Fruit fly (Drosophila melanogaster) whole organism, embryonic: Measurements from ENCODE around the gene CG17140.
A peak's percentile ranks its signal among the peaks of the same experiment; 100 is the strongest.

Experiments
- Asciz ChIP-seq: fragments of 200-800 bp; sonication (Bioruptor generic); optimal IDR thresholded peaks from 2 replicates; lab custom pipeline; 2017; ENCODE audit warnings: missing biosample characterization, mild to moderate bottlenecking, missing genetic modification characterization, missing genetic modification reagents
- Atf6 ChIP-seq: fragments of 200-800 bp; sonication (Bioruptor generic); IDR thresholded peaks from 2 replicates; pipeline ENCODE4 v1.3.6; 2022; ENCODE audit warnings: missing biosample characterization, missing genetic modification characterization
- Bdp1 ChIP-seq: fragments of 200-800 bp; sonication (Bioruptor generic); optimal IDR thresholded peaks from 3 replicates; lab custom pipeline; 2016; ENCODE audit warnings: missing biosample characterization, missing genetic modification characterization
- C15 ChIP-seq: fragments of 200-800 bp; sonication (Bioruptor generic); IDR thresholded peaks from 3 replicates; pipeline ENCODE4 v1.3.6; 2022; ENCODE audit warnings: missing biosample characterization, missing genetic modification characterization
- CG1024 ChIP-seq: fragments of 200-800 bp; sonication (Bioruptor generic); IDR thresholded peaks from 2 replicates; pipeline ENCODE4 v1.3.6; 2022; ENCODE audit warnings: missing biosample characterization, missing genetic modification characterization
- CG11398 ChIP-seq: fragments of 200-800 bp; sonication (Bioruptor generic); optimal IDR thresholded peaks from 2 replicates; lab custom pipeline; 2016; ENCODE audit warnings: missing biosample characterization, missing genetic modification characterization
- CG11696 ChIP-seq: fragments of 200-800 bp; sonication (Bioruptor generic); IDR thresholded peaks from 2 replicates; pipeline ENCODE4 v1.3.6; 2022; ENCODE audit warnings: missing biosample characterization, missing genetic modification characterization
- CG12071 ChIP-seq: fragments of 200-800 bp; sonication (Bioruptor generic); optimal IDR thresholded peaks from 3 replicates; lab custom pipeline; 2018; ENCODE audit warnings: missing biosample characterization, mild to moderate bottlenecking, missing genetic modification characterization
- CG12769 ChIP-seq: fragments of 200-800 bp; sonication (Bioruptor generic); optimal IDR thresholded peaks from 2 replicates; lab custom pipeline; 2019; ENCODE audit warnings: missing biosample characterization, mild to moderate bottlenecking, missing genetic modification characterization, moderate library complexity
- CG13296 ChIP-seq: fragments of 200-800 bp; sonication (Bioruptor generic); optimal IDR thresholded peaks from 3 replicates; lab custom pipeline; 2018; ENCODE audit warnings: missing biosample characterization, mild to moderate bottlenecking, missing genetic modification characterization
- CG15696 ChIP-seq: fragments of 200-800 bp; sonication (Bioruptor generic); optimal IDR thresholded peaks from 2 replicates; lab custom pipeline; 2019; ENCODE audit warnings: missing biosample characterization, mild to moderate bottlenecking, missing genetic modification characterization, moderate library complexity
- CG17802 ChIP-seq: fragments of 200-800 bp; sonication (Bioruptor generic); optimal IDR thresholded peaks from 2 replicates; lab custom pipeline; 2018; ENCODE audit warnings: missing biosample characterization, mild to moderate bottlenecking, missing genetic modification characterization, moderate library complexity
- CG2120 ChIP-seq: fragments of 200-800 bp; sonication (Bioruptor generic); optimal IDR thresholded peaks from 3 replicates; lab custom pipeline; 2016; ENCODE audit warnings: missing biosample characterization, missing genetic modification characterization
- CG3163 ChIP-seq: fragments of 200-800 bp; sonication (Bioruptor generic); optimal IDR thresholded peaks from 3 replicates; lab custom pipeline; 2016; ENCODE audit warnings: missing biosample characterization, missing genetic modification characterization
- CG32532 ChIP-seq: fragments of 200-800 bp; sonication (Bioruptor generic); IDR thresholded peaks from 2 replicates; pipeline ENCODE4 v1.3.6; 2022; ENCODE audit warnings: missing biosample characterization, missing genetic modification characterization
- CG33213 ChIP-seq: fragments of 200-800 bp; sonication (Bioruptor generic); optimal IDR thresholded peaks from 3 replicates; lab custom pipeline; 2016; ENCODE audit warnings: missing biosample characterization, missing genetic modification characterization
- CG3726 ChIP-seq: fragments of 200-800 bp; sonication (Bioruptor generic); IDR thresholded peaks from 3 replicates; pipeline ENCODE4, ENCODE4 v1.3.6; 2022; ENCODE audit warnings: missing biosample characterization, missing genetic modification characterization
- CG3838 ChIP-seq: fragments of 200-800 bp; sonication (Bioruptor generic); optimal IDR thresholded peaks from 3 replicates; lab custom pipeline; 2016; ENCODE audit warnings: missing biosample characterization, missing genetic modification characterization
- CG4282 ChIP-seq: fragments of 200-800 bp; sonication (Bioruptor generic); optimal IDR thresholded peaks from 2 replicates; lab custom pipeline; 2016; ENCODE audit warnings: missing biosample characterization, missing genetic modification characterization
- CG6854 ChIP-seq: fragments of 200-800 bp; sonication (Bioruptor generic); optimal IDR thresholded peaks from 3 replicates; lab custom pipeline; 2017; ENCODE audit warnings: missing biosample characterization, mild to moderate bottlenecking, missing genetic modification characterization
- CG7786 ChIP-seq: fragments of 200-800 bp; sonication (Bioruptor generic); optimal IDR thresholded peaks from 2 replicates; lab custom pipeline; 2016; ENCODE audit warnings: missing biosample characterization, missing genetic modification characterization
- CG8290 ChIP-seq, 3 experiments: fragments of 200-800 bp; sonication (Bioruptor generic); optimal IDR thresholded peaks; 2 replicates each; lab custom pipeline; 2016 to 2019; ENCODE audit warnings: missing biosample characterization in 3 of 3, missing genetic modification characterization in 3 of 3, mild to moderate bottlenecking in 2 of 3, moderate library complexity in 1 of 3
- Dip3 ChIP-seq: fragments of 200-800 bp; sonication (Bioruptor generic); optimal IDR thresholded peaks from 3 replicates; lab custom pipeline; 2016; ENCODE audit warnings: missing biosample characterization, missing genetic modification characterization
- E2f1 ChIP-seq: fragments of 200-800 bp; sonication (Bioruptor generic); IDR thresholded peaks from 2 replicates; pipeline ENCODE4 v1.3.6; 2022; ENCODE audit warnings: missing biosample characterization, missing genetic modification characterization
- Elba2 ChIP-seq: fragments of 200-800 bp; sonication (Bioruptor generic); optimal IDR thresholded peaks from 3 replicates; lab custom pipeline; 2016; ENCODE audit warnings: missing biosample characterization, missing genetic modification characterization
- HLHmδ ChIP-seq: fragments of 200-800 bp; sonication (Bioruptor generic); optimal IDR thresholded peaks from 2 replicates; lab custom pipeline; 2018; ENCODE audit warnings: missing biosample characterization, mild to moderate bottlenecking, missing genetic modification characterization, moderate library complexity
- HmgD ChIP-seq: fragments of 200-800 bp; sonication (Bioruptor generic); optimal IDR thresholded peaks from 3 replicates; lab custom pipeline; 2016; ENCODE audit warnings: missing biosample characterization, missing genetic modification characterization
- Hr51 ChIP-seq, 2 experiments: fragments of 200-800 bp; sonication (Bioruptor generic); optimal IDR thresholded peaks; 2 replicates in 1 of 2; 3 replicates in 1 of 2; lab custom pipeline; 2016 to 2018; ENCODE audit warnings: missing biosample characterization in 2 of 2, missing genetic modification characterization in 2 of 2, mild to moderate bottlenecking in 1 of 2, moderate library complexity in 1 of 2
- Oli ChIP-seq: fragments of 200-800 bp; sonication (Bioruptor generic); optimal IDR thresholded peaks from 2 replicates; lab custom pipeline; 2018; ENCODE audit warnings: missing biosample characterization, mild to moderate bottlenecking, missing genetic modification characterization, moderate library complexity
- Pdp1 ChIP-seq, 2 experiments: fragments of 200-800 bp; sonication (Bioruptor generic); optimal IDR thresholded peaks; 3 replicates each; lab custom pipeline; 2016; ENCODE audit warnings: missing biosample characterization in 2 of 2, missing genetic modification characterization in 2 of 2, mild to moderate bottlenecking in 1 of 2, moderate library complexity in 1 of 2
- Ptx1 ChIP-seq: fragments of 200-800 bp; sonication (Bioruptor generic); IDR thresholded peaks from 2 replicates; pipeline ENCODE4 v1.3.6; 2022; ENCODE audit warnings: missing biosample characterization, missing genetic modification characterization
- Sin3A ChIP-seq: fragments of >200 bp; optimal IDR thresholded peaks from 2 replicates; lab custom pipeline; 2018
- bbx ChIP-seq: fragments of 200-800 bp; sonication (Bioruptor generic); IDR thresholded peaks from 2 replicates; pipeline ENCODE4 v1.3.6; 2022; ENCODE audit warnings: missing biosample characterization, missing genetic modification characterization; ENCODE audit not compliant: partially characterized antibody
- cas ChIP-seq: fragments of 200-800 bp; sonication (Bioruptor generic); IDR thresholded peaks from 2 replicates; pipeline ENCODE4 v1.3.6; 2022; ENCODE audit warnings: missing biosample characterization, missing genetic modification characterization
- dysf ChIP-seq: fragments of 200-800 bp; sonication (Bioruptor generic); IDR thresholded peaks from 3 replicates; pipeline ENCODE4 v1.3.6; 2022; ENCODE audit warnings: missing biosample characterization, missing genetic modification characterization
- ewg ChIP-seq: fragments of 200-800 bp; sonication (Bioruptor generic); optimal IDR thresholded peaks from 3 replicates; lab custom pipeline; 2017; ENCODE audit warnings: mild to moderate bottlenecking, missing biosample characterization, missing genetic modification reagents, missing genetic modification characterization
- ham ChIP-seq: fragments of 200-800 bp; sonication (Bioruptor generic); IDR thresholded peaks from 2 replicates; pipeline ENCODE4 v1.3.6; 2022; ENCODE audit warnings: missing biosample characterization, missing genetic modification characterization
- hkb ChIP-seq, 2 experiments: fragments of 200-800 bp in 1 of 2; fragments of >200 bp in 1 of 2; sonication (Bioruptor generic) in 1 of 2; IDR thresholded peaks in 1 of 2; optimal IDR thresholded peaks in 1 of 2; 2 replicates each; pipeline versions ENCODE4 v1.3.6 to Lab custom; 2017 to 2022; ENCODE audit warnings: missing biosample characterization in 1 of 2, missing genetic modification characterization in 1 of 2
- ind ChIP-seq: fragments of 200-800 bp; sonication (Bioruptor generic); optimal IDR thresholded peaks from 3 replicates; lab custom pipeline; 2016; ENCODE audit warnings: missing biosample characterization, missing genetic modification characterization
- jigr1 ChIP-seq: fragments of 200-800 bp; sonication (Bioruptor generic); IDR thresholded peaks from 3 replicates; pipeline ENCODE4 v1.3.6; 2022; ENCODE audit warnings: missing biosample characterization, missing genetic modification characterization
- kah ChIP-seq: fragments of 200-800 bp; sonication (Bioruptor generic); optimal IDR thresholded peaks from 2 replicates; lab custom pipeline; 2018; ENCODE audit warnings: missing biosample characterization, mild to moderate bottlenecking, missing genetic modification characterization
- klu ChIP-seq: fragments of 200-800 bp; sonication (Bioruptor generic); IDR thresholded peaks from 2 replicates; pipeline ENCODE4 v1.3.6; 2022; ENCODE audit warnings: missing biosample characterization, missing genetic modification characterization
- mirr ChIP-seq: fragments of 200-800 bp; sonication (Bioruptor generic); optimal IDR thresholded peaks from 3 replicates; lab custom pipeline; 2018; ENCODE audit warnings: missing biosample characterization, mild to moderate bottlenecking, missing genetic modification characterization
- pnt ChIP-seq: fragments of 200-800 bp; sonication (Bioruptor generic); optimal IDR thresholded peaks from 3 replicates; lab custom pipeline; 2016; ENCODE audit warnings: missing biosample characterization, missing genetic modification characterization
- pum ChIP-seq: fragments of 200-800 bp; sonication (Bioruptor generic); optimal IDR thresholded peaks from 2 replicates; lab custom pipeline; 2016; ENCODE audit warnings: missing biosample characterization, missing genetic modification characterization
- ro ChIP-seq: fragments of 200-800 bp; sonication (Bioruptor generic); IDR thresholded peaks from 2 replicates; pipeline ENCODE4 v1.3.6; 2022; ENCODE audit warnings: missing biosample characterization, missing genetic modification characterization
- sim ChIP-seq: fragments of 200-800 bp; sonication (Bioruptor generic); IDR thresholded peaks from 2 replicates; pipeline ENCODE4 v1.3.6; 2022; ENCODE audit warnings: missing biosample characterization, missing genetic modification characterization
- vnd ChIP-seq: fragments of 200-800 bp; sonication (Bioruptor generic); IDR thresholded peaks from 3 replicates; pipeline ENCODE4 v1.3.6; 2022; ENCODE audit warnings: missing biosample characterization, missing genetic modification characterization; ENCODE audit not compliant: partially characterized antibody
- zfh2 ChIP-seq: fragments of 200-800 bp; sonication (Bioruptor generic); optimal IDR thresholded peaks from 2 replicates; lab custom pipeline; 2016; ENCODE audit warnings: missing biosample characterization, missing genetic modification characterization

The CG17140 gene

dm6 chr2L:10858064-10859047, 12.9 kb upstream of the CG17140 start, which contains the start of the genes aurB and Stam (continued):
- no peak for TF ChIP-seq CG33213 (GFP tag; lab: Kevin White, UChicago)
- TF ChIP-seq vnd (GFP tag; lab: Robert Waterston, UW), result no peak
- TF ChIP-seq ro (GFP tag; lab: Robert Waterston, UW), result no peak
- no peak; the same call in 1 of the 2 replicates for TF ChIP-seq Atf6 (GFP tag; lab: Robert Waterston, UW)
- TF ChIP-seq Pdp1 (GFP tag; optimal IDR thresholded peaks at IDR 0.05; lab: Kevin White, UChicago), result peak in 1 of 2 experiments; percentile 43
- peak; percentile 64 for TF ChIP-seq CG13296 (GFP tag; lab: Kevin White, UChicago)
- TF ChIP-seq CG7786 (GFP tag; lab: Kevin White, UChicago), result no peak
- no peak for TF ChIP-seq Bdp1
- TF ChIP-seq dysf (GFP tag; lab: Robert Waterston, UW), result peak; percentile 35; the same call in 1 of the 3 replicates
- no peak for TF ChIP-seq CG1024 (GFP tag; lab: Robert Waterston, UW)
- TF ChIP-seq CG8290 (GFP tag; optimal IDR thresholded peaks at IDR 0.05; lab: Kevin White, UChicago), result no peak
- TF ChIP-seq CG8290 (tag; optimal IDR thresholded peaks at IDR 0.05; lab: Kevin White, UChicago), result no peak
- no peak for TF ChIP-seq CG11696 (GFP tag; lab: Robert Waterston, UW)
- peak; percentile 31 for TF ChIP-seq CG2120 (GFP tag; lab: Kevin White, UChicago)
- peak; percentile 48; the same call in 1 of the 2 replicates for TF ChIP-seq Ptx1 (GFP tag; lab: Robert Waterston, UW)
- TF ChIP-seq Sin3A, result peak; percentile 11
- no peak for TF ChIP-seq cas (GFP tag; lab: Robert Waterston, UW)
- no peak for TF ChIP-seq CG4282 (GFP tag; lab: Kevin White, UChicago)
- TF ChIP-seq sim, result no peak
- peak; percentile 43 for TF ChIP-seq Asciz
- TF ChIP-seq CG15696 (tag; lab: Kevin White, UChicago), result peak; percentile 64
- peak; percentile 95 for TF ChIP-seq Elba2
- TF ChIP-seq CG32532 (GFP tag; lab: Robert Waterston, UW), result peak; percentile 60
- no peak for TF ChIP-seq HmgD (GFP tag; lab: Kevin White, UChicago)
- no peak for TF ChIP-seq ham (GFP tag; lab: Robert Waterston, UW)
- no peak for TF ChIP-seq CG3163 (GFP tag; lab: Kevin White, UChicago)
- no peak for TF ChIP-seq Dip3 (GFP tag; lab: Kevin White, UChicago)
- TF ChIP-seq klu, result no peak
- no peak for TF ChIP-seq CG3838 (GFP tag; lab: Kevin White, UChicago)
- TF ChIP-seq jigr1 (GFP tag; lab: Robert Waterston, UW), result no peak
- no peak for TF ChIP-seq hkb (optimal IDR thresholded peaks at IDR 0.05; lab: Kevin White, UChicago)
- TF ChIP-seq hkb (GFP tag; IDR thresholded peaks at IDR 0.05; lab: Robert Waterston, UW), result peak; percentile 48
- TF ChIP-seq E2f1, result no peak
- TF ChIP-seq CG17802 (tag; lab: Kevin White, UChicago), result no peak
- no peak for TF ChIP-seq mirr (GFP tag; lab: Kevin White, UChicago)
- TF ChIP-seq pnt (GFP tag; lab: Kevin White, UChicago), result no peak
- peak in 1 of 2 experiments; percentile 70 for TF ChIP-seq Hr51 (GFP tag; optimal IDR thresholded peaks at IDR 0.05; lab: Kevin White, UChicago)
- TF ChIP-seq bbx (GFP tag; lab: Robert Waterston, UW), result no peak
- TF ChIP-seq CG6854 (GFP tag; lab: Kevin White, UChicago), result no peak
- TF ChIP-seq CG3726, result no peak
- no peak for TF ChIP-seq HLHmδ (GFP tag; lab: Kevin White, UChicago)
- peak; percentile 61 for TF ChIP-seq Oli (tag; lab: Kevin White, UChicago)
- TF ChIP-seq ewg (GFP tag; lab: Kevin White, UChicago), result peak; percentile 40
- no peak for TF ChIP-seq CG12071 (GFP tag; lab: Kevin White, UChicago)
- TF ChIP-seq CG11398 (GFP tag; lab: Kevin White, UChicago), result no peak
- no peak for TF ChIP-seq kah (GFP tag; lab: Kevin White, UChicago)
- no peak for TF ChIP-seq pum (GFP tag; lab: Kevin White, UChicago)
- TF ChIP-seq C15 (GFP tag; lab: Robert Waterston, UW), result no peak
- TF ChIP-seq zfh2, result no peak
- no peak for TF ChIP-seq CG12769 (tag; lab: Kevin White, UChicago)
- peak; percentile 15 for TF ChIP-seq ind (GFP tag; lab: Kevin White, UChicago)
